Worm (Caenorhabditis elegans) whole organism, L2 larva: Measurements from ENCODE around the gene Y48E1C.2.

Experiments used
- C34F6.9 ChIP-seq: fragments of 150-350 bp; optimal IDR thresholded peaks from 2 replicates; lab custom pipeline; 2014; ENCODE audit warnings: missing biosample characterization, missing genetic modification characterization
- Y55F3AM.14 ChIP-seq: fragments of 200-800 bp; sonication (Bioruptor generic); optimal IDR thresholded peaks from 2 replicates; lab custom pipeline; 2018; ENCODE audit warnings: mild to moderate bottlenecking, missing genetic modification characterization, missing compliant biosample characterization
- ZK546.5 ChIP-seq: sonication (generic microtip); optimal IDR thresholded peaks from 2 replicates; lab custom pipeline; 2017; ENCODE audit warnings: missing biosample characterization, missing genetic modification characterization
- ama-1 ChIP-seq: fragments of 150-350 bp; optimal IDR thresholded peaks from 2 replicates; lab custom pipeline; 2018; ENCODE audit warnings: inconsistent platforms
- dmd-4 ChIP-seq: sonication (generic microtip); optimal IDR thresholded peaks from 2 replicates; lab custom pipeline; 2017; ENCODE audit warnings: missing biosample characterization, missing genetic modification characterization
- egl-27 ChIP-seq: sonication (generic microtip); optimal IDR thresholded peaks from 3 replicates; lab custom pipeline; 2017; ENCODE audit warnings: missing biosample characterization, missing genetic modification reagents, missing genetic modification characterization
- elt-1 ChIP-seq: fragments of 150-350 bp; optimal IDR thresholded peaks from 2 replicates; lab custom pipeline; 2014; ENCODE audit warnings: missing biosample characterization, missing genetic modification characterization
- elt-3 ChIP-seq: sonication (generic microtip); optimal IDR thresholded peaks from 2 replicates; lab custom pipeline; 2017; ENCODE audit warnings: missing biosample characterization, missing genetic modification characterization
- fos-1 ChIP-seq: fragments of 150-350 bp; optimal IDR thresholded peaks from 2 replicates; lab custom pipeline; 2014; ENCODE audit warnings: missing biosample characterization, missing genetic modification characterization
- gmeb-1 ChIP-seq: fragments of 150-350 bp; optimal IDR thresholded peaks from 2 replicates; lab custom pipeline; 2014; ENCODE audit warnings: missing biosample characterization, missing genetic modification characterization
- mdl-1 ChIP-seq, 2 experiments: fragments of 150-350 bp in 1 of 2; sonication (generic microtip) in 1 of 2; optimal IDR thresholded peaks; 2 replicates each; lab custom pipeline; 2017; ENCODE audit warnings: missing biosample characterization in 2 of 2, missing genetic modification characterization in 2 of 2
- nhr-12 ChIP-seq: fragments of 150-350 bp; optimal IDR thresholded peaks from 2 replicates; lab custom pipeline; 2014; ENCODE audit warnings: missing biosample characterization, missing genetic modification characterization
- nhr-6 ChIP-seq: fragments of 150-350 bp; optimal IDR thresholded peaks from 2 replicates; lab custom pipeline; 2014; ENCODE audit warnings: missing biosample characterization, missing genetic modification characterization
- nhr-77 ChIP-seq: fragments of 150-350 bp; optimal IDR thresholded peaks from 2 replicates; lab custom pipeline; 2014; ENCODE audit warnings: missing biosample characterization, missing genetic modification characterization
- sma-9 ChIP-seq, 2 experiments: fragments of 150-350 bp in 1 of 2; sonication (generic microtip) in 1 of 2; optimal IDR thresholded peaks; 2 replicates each; lab custom pipeline; 2014 to 2016; ENCODE audit warnings: missing genetic modification characterization in 2 of 2, mild to moderate bottlenecking in 1 of 2, missing biosample characterization in 1 of 2, missing compliant biosample characterization in 1 of 2, missing genetic modification reagents in 1 of 2, moderate library complexity in 1 of 2
- unc-55 ChIP-seq: fragments of 150-350 bp; sonication (generic microtip); optimal IDR thresholded peaks from 3 replicates; lab custom pipeline; 2014; ENCODE audit warnings: missing biosample characterization, missing genetic modification reagents, missing genetic modification characterization
- zag-1 ChIP-seq: fragments of 150-350 bp; optimal IDR thresholded peaks from 2 replicates; lab custom pipeline; 2014; ENCODE audit warnings: missing biosample characterization, missing genetic modification characterization
- ztf-4 ChIP-seq: fragments of 150-350 bp; optimal IDR thresholded peaks from 2 replicates; lab custom pipeline; 2014; ENCODE audit warnings: missing biosample characterization, missing genetic modification characterization

Gene Y48E1C.2

DNA sequence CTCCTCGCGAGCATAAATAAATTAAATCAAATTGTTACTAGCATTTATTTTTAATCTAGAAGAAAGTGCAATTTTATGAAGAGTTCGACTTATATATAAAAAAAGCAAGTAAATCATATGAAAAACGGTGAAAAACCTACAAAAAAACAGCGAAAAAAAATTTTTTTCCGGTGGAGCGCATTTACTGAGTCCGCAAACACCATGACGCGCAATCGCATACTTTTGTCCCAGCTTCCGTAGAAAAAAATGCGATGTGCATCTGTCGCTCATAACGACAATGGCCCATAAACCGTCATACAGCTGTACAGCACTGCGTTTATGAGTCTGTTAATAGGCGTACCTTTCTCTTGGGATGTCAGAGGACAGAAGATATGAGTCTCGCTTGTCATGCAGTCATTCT, 52.9 kb downstream of the Y48E1C.2 start (continued):
- TF ChIP-seq mdl-1 (tag; optimal IDR thresholded peaks at IDR 0.05; lab: Kevin White, UChicago) (no peak), nhr-12 (tag; lab: Kevin White, UChicago) (no peak), ZK546.5 (tag; lab: Kevin White, UChicago) (no peak), Y55F3AM.14 (GFP tag; lab: Kevin White, UChicago) (no peak), fos-1 (tag; lab: Kevin White, UChicago) (no peak), ztf-4 (tag; lab: Kevin White, UChicago) (no peak), C34F6.9 (tag; lab: Kevin White, UChicago) (peak; percentile 73), gmeb-1 (tag; lab: Kevin White, UChicago) (peak; percentile 77), zag-1 (tag; lab: Kevin White, UChicago) (no peak), elt-3 (no peak), nhr-77 (tag; lab: Kevin White, UChicago) (no peak), sma-9 (GFP tag; optimal IDR thresholded peaks at IDR 0.05; lab: Kevin White, UChicago) (peak; percentile 29), sma-9 (tag; optimal IDR thresholded peaks at IDR 0.05; lab: Kevin White, UChicago) (no peak), nhr-6 (tag; lab: Kevin White, UChicago) (no peak), ama-1 (lab: Kevin White, UChicago) (peak; percentile 5), elt-1 (no peak), unc-55 (GFP tag; lab: Kevin White, UChicago) (peak; percentile 73), egl-27 (tag; lab: Kevin White, UChicago) (no peak), dmd-4 (tag; lab: Kevin White, UChicago) (no peak)
- TF ChIP-seq, all 48 proteins: peak for 13
